Fruit fly (Drosophila melanogaster): Measurements from ENCODE around the gene slou.

The slou gene

DNA sequence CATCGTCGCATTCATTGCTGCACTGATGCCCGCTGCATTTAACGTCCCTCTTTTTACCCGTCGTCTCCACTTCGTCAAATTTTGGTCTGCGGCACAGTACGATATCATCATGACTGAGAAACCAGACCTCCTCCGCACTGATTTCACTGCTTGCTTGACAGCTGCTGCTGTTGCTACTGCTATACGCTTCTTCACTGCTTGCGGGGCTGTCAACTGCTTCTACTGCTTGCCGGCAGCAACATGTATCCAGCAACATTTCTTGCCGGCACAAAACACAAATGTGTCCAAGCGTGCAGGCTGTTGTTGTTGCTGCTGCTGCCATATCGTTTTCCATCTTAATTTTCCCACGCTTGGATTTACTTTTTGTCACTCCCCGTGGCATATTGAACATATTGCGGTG, 23.1 kb upstream of the slou start (continued):
- TF ChIP-seq Mes4 (GFP tag; optimal IDR thresholded peaks at IDR 0.05) (no peak), cad (GFP tag; optimal IDR thresholded peaks at IDR 0.05) (no peak), NC2β (GFP tag; optimal IDR thresholded peaks at IDR 0.05) (peak; percentile 35)

DNA sequence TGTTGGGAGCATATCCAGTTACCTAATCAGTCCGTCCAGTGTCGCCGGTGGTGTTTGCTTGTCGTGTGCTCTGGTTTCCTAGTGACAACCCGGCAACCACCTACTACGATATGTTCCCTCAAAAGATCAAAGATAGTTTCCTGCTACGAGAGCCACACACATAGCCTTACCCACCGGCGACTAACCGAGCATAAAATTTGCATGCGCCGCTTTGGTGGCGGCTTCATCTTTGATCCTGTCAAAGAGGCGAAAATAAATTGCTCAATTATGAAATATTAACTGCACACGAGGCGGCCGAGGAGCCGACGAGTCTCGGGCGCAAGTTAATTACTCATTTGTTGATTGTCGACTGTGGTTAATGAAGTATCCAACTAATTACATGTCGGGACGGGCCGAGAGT, 12.1 kb upstream of the slou start, which contains the start of gene CG15498:
TSS of gene CG15498 (minus strand) at position 101 of the 400 bp plus-strand sequence.
- TF ChIP-seq CG6175 (GFP tag; IDR thresholded peaks at IDR 0.05), result no peak
- no peak for TF ChIP-seq CG13775 (GFP tag; optimal IDR thresholded peaks at IDR 0.05)
- TF ChIP-seq eyg (GFP tag; optimal IDR thresholded peaks at IDR 0.05), result no peak
- TF ChIP-seq Sin3A (optimal IDR thresholded peaks at IDR 0.05), result no peak
- TF ChIP-seq CG7271 (tag; optimal IDR thresholded peaks at IDR 0.05), result no peak
- no peak for TF ChIP-seq fru (optimal IDR thresholded peaks at IDR 0.05)
- TF ChIP-seq Dip3 (GFP tag; optimal IDR thresholded peaks at IDR 0.05), result no peak
- TF ChIP-seq CG3407 (GFP tag; optimal IDR thresholded peaks at IDR 0.05), result no peak
- no peak for TF ChIP-seq Dad (GFP tag; optimal IDR thresholded peaks at IDR 0.05)

dm6 chr3R:21566784-21567183, 9.8 kb upstream of the slou start:
- TF ChIP-seq CG10979 (tag; optimal IDR thresholded peaks at IDR 0.05), result peak; percentile 58
- no peak for TF ChIP-seq gro (GFP tag; optimal IDR thresholded peaks at IDR 0.05)
- peak; percentile 4 for TF ChIP-seq CG12391 (tag; optimal IDR thresholded peaks at IDR 0.05)
- TF ChIP-seq CG8388 (GFP tag; optimal IDR thresholded peaks at IDR 0.05), result peak; percentile 12
- TF ChIP-seq CG32767 (GFP tag; IDR thresholded peaks at IDR 0.05), result no peak
- TF ChIP-seq bsh (GFP tag; optimal IDR thresholded peaks at IDR 0.05), result peak in 1 of 2 experiments; percentile 52
- TF ChIP-seq CG15696 (tag; optimal IDR thresholded peaks at IDR 0.05), result peak; percentile 3
- no peak for TF ChIP-seq da (GFP tag; optimal IDR thresholded peaks at IDR 0.05)
- peak; percentile 53 for TF ChIP-seq CG18262 (tag; optimal IDR thresholded peaks at IDR 0.05)
- peak; percentile 24 for TF ChIP-seq CG11504 (tag; optimal IDR thresholded peaks at IDR 0.05)
- no peak for TF ChIP-seq MTF-1 (GFP tag; optimal IDR thresholded peaks at IDR 0.05; ENCODE audit: borderline replicate concordance)
- TF ChIP-seq CG6272 (GFP tag; IDR thresholded peaks at IDR 0.05), result no peak
- peak; percentile 62 for TF ChIP-seq dmrt11E (tag; optimal IDR thresholded peaks at IDR 0.05)
- TF ChIP-seq nmo (GFP tag; optimal IDR thresholded peaks at IDR 0.05), result peak; percentile 45
- TF ChIP-seq ara (GFP tag; IDR thresholded peaks at IDR 0.05), result peak; percentile 45; the same call in 1 of the 2 replicates
- peak; percentile 13 for TF ChIP-seq D19A (tag; optimal IDR thresholded peaks at IDR 0.05)
- no peak for TF ChIP-seq CG34224 (GFP tag; IDR thresholded peaks at IDR 0.05; ENCODE audit: partially characterized antibody)
- peak; percentile 41 for TF ChIP-seq zf30C (GFP tag; optimal IDR thresholded peaks at IDR 0.05)
- TF ChIP-seq CG17328 (GFP tag; IDR thresholded peaks at IDR 0.05), result 0 out of 2 replicates have a peak, but pooled peaks have one; percentile 10
- TF ChIP-seq phol (tag; optimal IDR thresholded peaks at IDR 0.05), result peak; percentile 37
- peak; percentile 19 for TF ChIP-seq CG14710 (tag; optimal IDR thresholded peaks at IDR 0.05)
- peak; percentile 82 for TF ChIP-seq sens (GFP tag)
- peak; percentile 13 for TF ChIP-seq Spps (tag; optimal IDR thresholded peaks at IDR 0.05)
- TF ChIP-seq CG2712 (tag; optimal IDR thresholded peaks at IDR 0.05), result peak; percentile 55
- peak; percentile 3 for TF ChIP-seq Sox100B (GFP tag; optimal IDR thresholded peaks at IDR 0.05)
- TF ChIP-seq Xrp1 (GFP tag; IDR thresholded peaks at IDR 0.05), result peak; percentile 17; the same call in 1 of the 2 replicates
- TF ChIP-seq Ssrp (tag; optimal IDR thresholded peaks at IDR 0.05), result peak; percentile 18
- peak in 1 of 3 experiments; percentile 60 for TF ChIP-seq lola (GFP tag; optimal IDR thresholded peaks at IDR 0.05)
- no peak for TF ChIP-seq slou (GFP tag; optimal IDR thresholded peaks at IDR 0.05)
- 0 out of 2 replicates have a peak, but pooled peaks have one; percentile 22 for TF ChIP-seq CG6689 (GFP tag; IDR thresholded peaks at IDR 0.05)
- TF ChIP-seq chif (GFP tag; optimal IDR thresholded peaks at IDR 0.05), result peak in 1 of 2 experiments; percentile 11

All from whole organism, embryonic.